Fruit fly (Drosophila melanogaster) S2 (cell line): Measurements from ENCODE around the gene Hus1-like.

Source experiments
- CG8478 ChIP-seq: fragments of >200 bp; optimal IDR thresholded peaks from 2 replicates; lab custom pipeline; 2018
- CTCF ChIP-seq, 2 experiments: fragments of >200 bp; optimal IDR thresholded peaks; 2 replicates each; lab custom pipeline; 2018

- TF ChIP-seq CG8478 (lab: Kevin White, UChicago) (no peak), CTCF (optimal IDR thresholded peaks at IDR 0.05; lab: Kevin White, UChicago) (no peak)
These were observed 1.3 kb upstream of the Hus1-like start for dm6 chr3R:4813172-4813716.
